Worm (Caenorhabditis elegans) whole organism, dauer: Measurements from ENCODE around the gene F27C8.2.

Experiments
- unc-62 ChIP-seq: sonication (generic microtip); optimal IDR thresholded peaks from 2 replicates; lab custom pipeline; 2017; ENCODE audit warnings: missing biosample characterization, missing genetic modification reagents, missing genetic modification characterization

Gene F27C8.2

DNA sequence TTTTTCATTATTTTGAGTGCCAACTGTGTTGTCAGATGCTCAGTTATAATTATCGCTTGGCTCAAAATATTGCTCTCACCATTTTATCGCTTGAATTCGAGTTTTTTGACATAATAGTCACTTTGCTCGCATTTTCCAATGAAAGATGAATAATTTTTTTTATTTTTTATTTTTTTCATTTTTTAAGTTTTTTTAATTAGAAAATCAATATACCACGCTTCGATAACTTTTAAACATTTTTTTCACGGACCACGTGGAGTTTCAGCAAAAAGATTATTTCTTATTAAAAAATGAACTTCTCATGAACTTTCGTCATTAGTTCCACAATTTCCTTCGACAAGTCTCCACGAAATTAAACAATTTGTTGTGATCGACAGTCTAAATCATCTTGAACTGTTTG lies 18.5 kb downstream of the F27C8.2 start, which contains the start of gene elt-1:
TSS of gene elt-1 (plus strand) at position 301 of the 400 bp plus-strand sequence.
- no peak for TF ChIP-seq unc-62

DNA sequence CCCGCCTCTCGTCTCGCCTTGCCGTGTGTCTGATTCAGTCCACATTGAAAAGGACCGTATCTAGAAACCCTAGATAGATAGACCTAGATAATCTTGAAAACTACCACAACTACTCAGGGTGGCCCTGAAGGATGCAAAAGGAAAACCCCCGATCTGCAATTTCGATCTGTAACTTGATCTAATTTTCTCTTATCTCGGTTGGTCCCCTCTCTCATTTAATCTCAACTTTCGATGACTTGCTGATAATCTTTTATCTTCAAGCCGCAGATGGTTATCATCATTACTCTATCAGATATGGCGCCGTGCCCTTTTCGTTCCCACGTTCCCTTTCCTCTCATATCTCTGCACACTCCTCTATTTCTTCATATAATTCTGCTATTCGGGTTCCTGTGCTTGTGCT lies 19.4 kb downstream of the F27C8.2 start:
- no peak for TF ChIP-seq unc-62

DNA sequence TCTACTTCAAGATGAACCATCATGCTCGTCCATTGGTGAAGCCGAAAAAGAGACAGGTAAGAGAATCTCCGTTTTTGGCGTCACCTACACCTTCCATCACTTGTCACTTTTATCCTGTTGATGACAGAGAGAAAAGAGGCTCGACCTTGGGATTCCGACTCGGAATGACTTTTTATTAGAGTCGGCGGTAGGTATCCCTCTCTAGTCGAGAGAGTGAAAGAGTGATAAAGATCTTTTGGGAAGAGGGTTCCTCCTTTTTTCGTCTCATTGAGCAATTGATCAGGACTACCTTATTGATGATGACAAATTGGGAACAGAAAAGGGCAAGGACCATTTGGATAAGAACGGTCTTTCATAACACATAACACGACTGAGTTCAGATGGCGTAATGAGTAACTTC lies 21.2 kb downstream of the F27C8.2 start:
- TF ChIP-seq unc-62 = no peak

DNA sequence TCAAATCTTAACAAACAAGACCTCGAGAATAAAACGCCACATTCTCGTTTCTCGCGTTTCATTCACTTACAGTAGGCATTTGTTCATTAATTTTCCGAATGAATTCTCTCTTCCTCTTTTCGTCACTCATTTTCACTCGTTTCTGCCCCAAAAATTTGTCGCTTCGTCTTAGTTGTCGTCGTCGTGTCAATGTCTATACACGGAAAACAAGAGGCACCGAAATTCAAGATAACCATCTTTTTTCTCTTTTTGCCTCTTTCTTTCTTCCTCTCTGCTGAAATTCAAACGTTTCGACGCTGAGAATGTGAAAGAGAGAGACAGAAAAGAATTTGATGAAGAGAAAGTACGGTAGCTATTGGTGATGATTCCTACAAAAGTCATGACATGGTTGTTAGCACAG lies 21.9 kb downstream of the F27C8.2 start:
- no peak for TF ChIP-seq unc-62

DNA sequence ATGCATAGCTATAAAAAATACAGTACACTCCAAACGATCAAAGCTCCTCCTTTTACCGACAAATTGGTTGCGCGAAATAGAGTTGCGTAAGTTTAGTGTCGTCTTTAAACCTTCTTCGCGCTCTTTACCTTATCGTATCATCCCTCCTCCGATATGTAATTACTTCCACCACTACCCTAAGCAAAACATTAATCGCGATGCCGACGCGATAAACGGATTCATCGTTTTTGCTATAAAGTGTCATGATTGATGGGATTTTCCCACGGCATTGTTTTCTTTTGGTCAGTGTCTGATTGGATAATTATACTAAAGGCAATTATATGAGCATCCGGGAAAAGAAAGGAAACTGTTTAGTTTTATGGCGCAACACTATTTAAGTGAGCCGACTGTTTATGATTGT lies 22.7 kb downstream of the F27C8.2 start:
- no peak for TF ChIP-seq unc-62

DNA sequence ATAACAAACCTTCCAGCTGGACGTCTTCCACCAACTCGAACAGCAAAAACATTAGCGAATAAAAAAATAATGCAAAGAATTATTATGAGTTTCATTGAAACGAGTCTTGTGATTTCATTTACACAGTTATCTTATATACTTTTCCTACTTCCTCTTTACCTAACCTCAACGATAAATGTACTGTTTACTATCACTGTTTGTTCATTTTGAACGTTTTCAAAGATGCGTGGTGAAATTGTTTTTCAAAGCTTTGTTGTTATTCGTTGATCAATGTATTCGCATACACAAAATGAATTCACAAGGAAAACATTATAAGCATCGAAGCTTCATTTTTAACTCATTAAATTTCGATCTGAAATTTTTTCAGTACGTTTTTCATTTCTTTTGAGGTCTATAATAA lies 26.1 kb downstream of the F27C8.2 start, which contains the start of gene W09C2.7:
TSS of gene W09C2.7 (minus strand) at position 101 of the 400 bp plus-strand sequence.
- no peak for TF ChIP-seq unc-62

DNA sequence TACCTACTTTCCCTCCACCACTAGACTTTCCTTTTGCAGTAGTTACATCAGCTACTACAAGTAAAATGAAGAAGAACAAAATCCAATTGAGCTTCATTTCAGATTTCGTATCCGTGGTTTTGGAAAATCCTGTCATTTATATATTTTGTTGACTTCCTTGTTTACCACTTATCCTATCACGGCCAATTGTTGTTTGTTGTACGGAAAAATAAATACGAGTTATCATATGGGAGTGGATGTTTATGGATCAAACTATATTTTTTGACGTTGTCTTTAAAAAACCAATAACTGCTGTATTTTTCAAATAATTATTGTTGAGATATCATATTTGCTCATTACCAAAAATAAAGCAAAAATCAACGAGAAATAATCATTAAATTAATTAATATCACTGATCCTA lies 27.1 kb downstream of the F27C8.2 start, which contains the start of gene W09C2.9:
TSS of gene W09C2.9 (minus strand) at position 101 of the 400 bp plus-strand sequence.
- TF ChIP-seq unc-62 = no peak

DNA sequence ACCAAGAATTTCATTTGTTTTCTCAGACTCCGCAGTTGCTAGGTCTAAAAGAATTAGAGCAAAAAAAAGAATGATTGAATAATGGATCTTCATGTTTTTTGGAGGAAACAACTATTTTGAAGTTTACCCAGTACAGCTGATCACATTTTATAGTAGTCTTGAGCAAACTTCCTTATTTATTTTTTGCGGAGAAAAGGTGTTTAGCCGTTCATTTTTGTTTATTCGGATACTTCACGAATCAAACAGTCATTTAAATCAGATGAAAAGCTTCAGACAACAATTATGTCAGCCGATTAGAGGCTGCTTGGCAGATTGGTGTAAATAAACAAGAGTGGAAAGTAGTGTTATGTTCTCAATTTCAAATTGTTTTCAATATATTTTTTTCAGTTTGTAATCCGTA lies 28.1 kb downstream of the F27C8.2 start, which contains the start of gene W09C2.8:
TSS of gene W09C2.8 (minus strand) at position 101 of the 400 bp plus-strand sequence.
- no peak for TF ChIP-seq unc-62

DNA sequence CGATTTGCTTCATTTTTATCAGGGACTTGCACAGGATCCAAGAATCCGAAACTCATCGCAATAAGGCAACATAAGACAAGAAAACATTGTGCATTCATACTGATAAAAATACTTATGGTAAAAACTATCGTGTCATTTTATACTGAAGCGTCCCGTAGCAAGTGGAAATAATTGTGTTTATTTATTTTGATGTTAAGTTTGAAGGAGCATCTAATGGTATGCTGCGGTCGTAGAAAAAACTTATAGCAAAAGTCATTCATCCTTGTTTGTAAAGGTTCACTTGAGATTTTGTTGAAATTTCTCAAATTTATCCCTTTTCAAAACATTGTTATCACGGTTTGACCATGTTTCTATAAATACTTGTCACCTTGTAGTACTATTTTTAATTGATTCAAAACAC lies 28.8 kb downstream of the F27C8.2 start, which contains the start of gene W09C2.10:
TSS of gene W09C2.10 (minus strand) at position 101 of the 400 bp plus-strand sequence.
- TF ChIP-seq unc-62 = no peak

DNA sequence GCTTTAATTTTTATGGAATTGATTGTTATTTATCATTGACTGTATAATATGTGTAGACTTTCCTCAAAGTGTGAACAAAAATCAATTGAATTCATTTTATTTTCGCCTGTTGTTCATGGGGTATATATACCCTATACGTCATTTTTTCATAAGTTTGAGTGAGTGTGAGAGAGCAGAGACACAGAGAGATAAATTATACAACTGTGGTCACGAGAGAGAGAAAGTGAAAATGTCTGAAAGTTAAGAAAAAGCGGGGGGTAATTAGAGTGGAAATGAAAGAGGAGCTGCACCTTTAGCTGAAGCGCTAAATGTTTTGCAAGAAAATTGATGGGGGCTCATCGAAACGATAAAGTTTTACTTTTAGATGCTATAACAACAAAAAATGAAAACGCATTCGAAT lies 29.7 kb downstream of the F27C8.2 start:
- no peak for TF ChIP-seq unc-62

DNA sequence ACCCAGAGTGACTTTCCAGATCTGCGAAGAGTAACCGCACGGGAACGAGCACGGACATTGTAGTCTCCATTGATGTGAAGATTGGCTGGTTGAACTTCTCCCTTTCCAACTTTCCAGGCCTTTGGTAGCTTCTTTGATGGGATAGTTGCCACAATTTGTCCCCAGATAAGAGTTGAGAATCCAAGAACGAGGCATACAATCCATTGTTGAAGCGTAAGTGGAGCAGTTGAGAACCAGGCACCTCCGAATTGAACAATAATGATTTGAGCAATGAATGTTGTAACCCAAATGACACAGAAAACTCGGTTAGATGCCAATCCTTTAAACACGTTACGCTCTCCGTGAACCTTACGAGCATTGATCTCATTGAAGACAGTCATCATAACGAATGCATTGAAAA lies 30.9 kb downstream of the F27C8.2 start:
- no peak for TF ChIP-seq unc-62

DNA sequence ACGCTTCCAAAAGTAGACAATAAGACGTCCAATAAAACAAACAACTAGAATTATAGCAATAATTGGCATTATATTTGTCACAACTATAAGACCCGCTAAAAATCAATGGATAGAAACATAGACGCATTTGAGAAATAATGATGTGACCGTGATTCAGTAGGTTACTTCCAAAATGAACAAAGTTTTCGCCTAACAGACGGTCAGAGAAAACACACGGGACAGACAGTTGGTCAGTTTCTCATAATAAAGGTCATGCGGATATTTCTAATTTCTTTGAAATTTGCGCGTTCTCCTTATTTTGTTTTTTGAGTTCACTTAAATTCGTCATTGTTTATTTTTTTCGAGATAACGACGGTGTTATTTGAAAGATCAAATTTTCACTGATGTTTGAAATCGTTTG lies 35.4 kb downstream of the F27C8.2 start:
- TF ChIP-seq unc-62 = no peak

DNA sequence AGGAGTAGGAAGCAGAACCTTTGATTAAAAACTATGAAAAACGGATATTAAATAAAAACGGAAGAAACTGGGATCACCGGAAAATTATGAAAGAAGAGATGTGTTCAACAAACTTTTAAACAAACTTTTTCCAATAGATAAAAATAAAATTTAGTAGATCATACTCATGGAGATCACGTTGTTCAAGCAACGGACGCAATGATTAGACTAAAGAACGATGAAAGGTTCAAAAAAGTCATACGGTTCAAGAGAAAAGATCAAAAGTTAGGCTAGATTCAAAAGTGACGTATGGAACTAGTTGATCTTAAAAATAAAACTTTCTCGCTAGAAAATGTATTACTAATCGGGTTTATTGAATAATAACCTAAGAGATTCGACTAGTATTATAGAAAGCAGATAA lies 35.9 kb downstream of the F27C8.2 start:
- no peak for TF ChIP-seq unc-62

DNA sequence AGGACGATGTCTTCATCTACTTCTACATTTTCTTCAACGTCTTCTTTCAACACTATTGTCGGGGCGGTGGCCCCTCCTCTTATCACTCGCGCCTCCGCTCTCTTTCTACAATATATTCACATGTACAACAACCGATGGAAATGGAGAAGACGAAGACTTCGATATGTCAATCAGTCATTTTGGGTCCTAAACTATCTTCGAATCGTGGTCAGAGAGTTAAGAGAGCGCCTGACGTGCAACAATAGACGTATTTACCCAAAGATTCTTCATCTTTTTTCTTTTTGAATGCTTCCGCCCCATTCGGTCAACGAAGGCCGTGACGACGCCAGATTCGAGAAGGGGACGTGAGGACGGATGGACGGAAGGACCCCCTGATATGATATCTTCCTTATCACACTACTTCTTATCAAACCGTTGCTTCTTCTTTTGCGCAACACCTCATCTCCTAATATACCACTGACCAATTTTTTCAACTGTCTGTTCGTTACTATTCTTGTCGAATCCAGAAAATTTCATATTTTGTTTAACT lies 36.9 kb downstream of the F27C8.2 start:
- no peak for TF ChIP-seq unc-62

DNA sequence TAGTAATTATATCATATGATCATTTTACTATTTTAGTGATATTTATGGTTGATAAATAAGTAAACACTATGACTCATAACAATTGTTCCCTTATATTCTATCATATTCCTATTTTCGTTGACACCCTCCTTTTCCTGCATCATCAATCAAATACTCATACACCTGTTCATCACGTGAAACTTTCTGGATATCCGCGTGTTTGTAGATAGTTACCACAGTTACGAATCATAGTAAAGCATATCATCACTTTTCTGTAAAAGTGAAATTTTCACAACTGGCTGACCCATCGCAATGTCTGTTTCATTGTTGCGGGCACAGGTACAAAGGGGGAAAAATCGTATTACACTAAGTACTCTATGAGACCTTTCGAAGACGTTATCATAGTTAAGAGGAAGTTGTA lies 37.7 kb downstream of the F27C8.2 start:
- TF ChIP-seq unc-62 = no peak

DNA sequence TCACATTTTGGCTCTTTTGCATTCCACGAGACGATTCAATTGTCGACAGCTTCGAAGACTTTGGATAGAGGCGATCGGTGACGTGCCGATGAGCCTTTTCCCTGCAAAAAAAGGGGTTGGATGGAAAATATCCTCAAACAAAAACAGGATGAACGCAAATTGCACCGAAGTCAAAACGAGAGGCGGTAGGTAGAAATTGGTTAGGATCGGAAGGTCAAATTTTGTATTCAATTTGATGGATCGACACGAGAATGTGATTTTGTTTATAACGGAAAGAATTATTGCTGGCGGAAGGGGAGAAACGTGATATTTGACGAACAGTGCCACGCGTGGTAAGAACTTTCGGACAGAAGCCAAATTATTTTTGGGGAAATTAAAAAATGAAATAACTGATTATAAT lies 38.7 kb downstream of the F27C8.2 start, which contains the start of gene mca-1:
TSS of gene mca-1 (minus strand) at position 101 of the 400 bp plus-strand sequence.
- TF ChIP-seq unc-62 = no peak

DNA sequence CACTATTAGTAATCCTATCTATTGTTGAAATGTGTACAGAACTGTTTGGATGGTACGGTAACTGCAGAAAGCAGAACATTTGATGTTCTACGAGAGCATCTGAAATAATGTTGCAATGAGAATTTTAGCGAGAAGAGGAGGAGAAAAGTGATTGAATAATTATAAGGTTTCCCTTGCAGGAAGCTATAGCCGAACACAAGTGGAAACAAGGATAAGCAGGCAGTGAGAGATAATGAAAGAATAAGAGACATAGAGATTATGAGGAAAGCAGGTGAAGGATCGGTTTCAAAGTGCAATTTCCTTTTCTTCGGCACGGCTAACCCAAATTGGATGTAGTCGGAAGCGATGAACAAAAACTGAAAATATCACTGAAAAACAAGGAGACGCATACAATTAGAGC lies 45.8 kb downstream of the F27C8.2 start, which contains the start of gene del-2:
TSS of gene del-2 (minus strand) at position 101 of the 400 bp plus-strand sequence.
- TF ChIP-seq unc-62 = no peak

DNA sequence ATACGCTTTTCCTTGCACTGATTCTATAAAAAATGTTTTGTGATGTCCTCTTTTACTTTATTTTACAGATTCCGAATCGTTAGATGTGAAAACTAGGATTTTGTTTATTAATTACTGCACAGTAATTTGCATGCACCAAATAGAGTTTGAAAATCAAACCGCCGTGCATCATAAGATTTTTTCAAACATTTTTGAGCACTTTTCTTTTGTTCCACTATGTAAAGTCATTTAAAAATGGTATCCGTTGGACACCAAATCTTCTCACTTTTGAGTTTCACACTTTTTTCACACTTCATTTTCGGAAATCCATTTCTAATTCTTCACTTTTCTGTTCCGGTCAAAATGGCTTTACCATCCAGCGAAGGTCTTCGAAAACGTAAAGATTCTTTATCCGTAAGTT lies 47.0 kb downstream of the F27C8.2 start, which contains the start of gene degl-2:
TSS of gene degl-2 (plus strand) at position 301 of the 400 bp plus-strand sequence.
- no peak for TF ChIP-seq unc-62
